Worm (Caenorhabditis elegans): ENCODE data around the gene nhr-36.

- TF ChIP-seq unc-62 (GFP tag; optimal IDR thresholded peaks at IDR 0.05) = no peak
- TF ChIP-seq nhr-12 (tag; optimal IDR thresholded peaks at IDR 0.05) = no peak
- no peak for TF ChIP-seq zag-1 (tag; optimal IDR thresholded peaks at IDR 0.05)
- no peak for TF ChIP-seq nhr-20 (tag; optimal IDR thresholded peaks at IDR 0.05)
- no peak for TF ChIP-seq nhr-77 (tag; optimal IDR thresholded peaks at IDR 0.05)
- no peak for TF ChIP-seq unc-130 (tag; optimal IDR thresholded peaks at IDR 0.05)
Observed at ce11 chrV:9268202-9268601, 6.8 kb upstream of the nhr-36 start.
